Worm (Caenorhabditis elegans): Measurements from ENCODE around the gene cnc-10.

DNA sequence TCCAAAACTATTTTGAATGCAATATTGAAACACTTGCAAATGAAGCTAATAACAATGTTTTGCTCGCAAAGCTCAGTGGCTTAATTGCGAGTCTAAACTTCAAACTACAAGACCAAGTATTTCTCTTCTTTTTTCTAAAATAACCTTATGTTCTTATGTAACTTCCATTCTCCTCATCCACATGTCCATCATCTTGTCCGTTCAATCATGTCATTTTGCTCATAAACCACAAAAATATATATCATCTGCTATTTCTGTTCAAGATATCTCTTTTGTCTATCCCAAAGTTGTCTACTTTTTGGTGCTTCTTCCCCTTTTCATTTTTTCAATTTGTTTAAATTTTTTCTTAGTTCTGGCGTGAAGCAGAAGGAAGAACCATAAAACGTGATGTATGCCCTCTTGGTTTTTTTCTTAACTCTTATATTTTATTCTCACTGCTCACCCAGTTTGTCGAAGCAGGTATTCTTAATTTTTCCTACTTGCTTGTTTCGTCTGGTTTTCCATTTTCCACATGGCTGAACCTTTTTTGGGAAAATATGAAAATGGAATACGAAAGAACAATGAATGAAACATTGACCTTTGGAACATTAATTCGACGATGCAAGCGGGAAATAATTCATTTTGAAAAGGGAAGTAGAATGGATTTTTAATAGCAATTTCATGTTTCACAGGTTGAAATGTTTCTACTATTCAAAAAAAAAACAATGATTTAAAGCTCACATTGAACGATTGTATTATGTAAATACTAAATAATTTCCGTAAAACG is 12.3 kb upstream of the cnc-10 start:
- TF ChIP-seq lir-3 (tag; optimal IDR thresholded peaks at IDR 0.05) (no peak), pqm-1 (tag; optimal IDR thresholded peaks at IDR 0.05) (no peak), php-3 (GFP tag; IDR thresholded peaks at IDR 0.05) (no peak), ZK546.5 (tag; optimal IDR thresholded peaks at IDR 0.05) (no peak), unc-39 (tag; optimal IDR thresholded peaks at IDR 0.05) (no peak), ceh-82 (tag; optimal IDR thresholded peaks at IDR 0.05) (no peak), egl-27 (tag; optimal IDR thresholded peaks at IDR 0.05) (no peak), snpc-4 (tag; optimal IDR thresholded peaks at IDR 0.05) (no peak), R02D3.7 (tag; optimal IDR thresholded peaks at IDR 0.05) (no peak)
